Worm (Caenorhabditis elegans) whole organism, late embryonic: Measurements from ENCODE around the gene F54D5.5.

ENCODE experiments used
- C08G9.2 ChIP-seq: sonication (generic microtip); optimal IDR thresholded peaks from 2 replicates; lab custom pipeline; 2016; ENCODE audit warnings: mild to moderate bottlenecking, missing genetic modification characterization, moderate library complexity, missing compliant biosample characterization
- C38D4.7 ChIP-seq: fragments of 200-800 bp; sonication (Bioruptor generic); optimal IDR thresholded peaks from 2 replicates; lab custom pipeline; 2018; ENCODE audit warnings: mild to moderate bottlenecking, missing genetic modification characterization, moderate library complexity, missing compliant biosample characterization
- K02D7.2 ChIP-seq: sonication (generic microtip); optimal IDR thresholded peaks from 2 replicates; lab custom pipeline; 2017; ENCODE audit warnings: mild to moderate bottlenecking, missing genetic modification characterization, missing compliant biosample characterization
- Y22D7AL.16 ChIP-seq: sonication (generic microtip); optimal IDR thresholded peaks from 2 replicates; lab custom pipeline; 2016; ENCODE audit warnings: missing genetic modification characterization, missing compliant biosample characterization
- ama-1 ChIP-seq: fragments of 150-350 bp; optimal IDR thresholded peaks from 2 replicates; lab custom pipeline; 2014
- ceh-19 ChIP-seq: fragments of 200-800 bp; sonication (Bioruptor generic); optimal IDR thresholded peaks from 2 replicates; lab custom pipeline; 2018; ENCODE audit warnings: mild to moderate bottlenecking, missing genetic modification characterization, missing compliant biosample characterization
- ceh-2 ChIP-seq: sonication (generic microtip); optimal IDR thresholded peaks from 2 replicates; lab custom pipeline; 2016; ENCODE audit warnings: missing genotype, missing genetic modification characterization, missing compliant biosample characterization
- ceh-24 ChIP-seq: sonication (generic microtip); optimal IDR thresholded peaks from 2 replicates; lab custom pipeline; 2016; ENCODE audit warnings: mild to moderate bottlenecking, missing genetic modification characterization, missing compliant biosample characterization
- ceh-30 ChIP-seq: fragments of 150-350 bp; optimal IDR thresholded peaks from 2 replicates; lab custom pipeline; 2014; ENCODE audit warnings: missing biosample characterization, missing genetic modification characterization
- ceh-31 ChIP-seq: sonication (generic microtip); optimal IDR thresholded peaks from 2 replicates; lab custom pipeline; 2016; ENCODE audit warnings: missing genetic modification characterization, missing compliant biosample characterization
- ceh-34 ChIP-seq: sonication (generic microtip); optimal IDR thresholded peaks from 2 replicates; lab custom pipeline; 2016; ENCODE audit warnings: mild to moderate bottlenecking, missing genetic modification characterization, missing compliant biosample characterization
- ceh-6 ChIP-seq: fragments of 200-800 bp; sonication (Bioruptor generic); optimal IDR thresholded peaks from 2 replicates; lab custom pipeline; 2018; ENCODE audit warnings: mild to moderate bottlenecking, missing genetic modification characterization, missing compliant biosample characterization
- che-1 ChIP-seq: sonication (generic microtip); optimal IDR thresholded peaks from 2 replicates; lab custom pipeline; 2016; ENCODE audit warnings: mild to moderate bottlenecking, missing genetic modification characterization, missing compliant biosample characterization
- dve-1 ChIP-seq: sonication (generic microtip); optimal IDR thresholded peaks from 2 replicates; lab custom pipeline; 2017; ENCODE audit warnings: antibody characterized with exemption, mild to moderate bottlenecking, missing genetic modification characterization, missing compliant biosample characterization
- elt-2 ChIP-seq: sonication (generic microtip); optimal IDR thresholded peaks from 2 replicates; lab custom pipeline; 2016; ENCODE audit warnings: missing genetic modification reagents, missing genetic modification characterization, missing compliant biosample characterization
- elt-4 ChIP-seq: sonication (generic microtip); optimal IDR thresholded peaks from 2 replicates; lab custom pipeline; 2016; ENCODE audit warnings: missing genetic modification characterization, missing compliant biosample characterization
- ets-4 ChIP-seq: sonication (generic microtip); optimal IDR thresholded peaks from 2 replicates; lab custom pipeline; 2016; ENCODE audit warnings: missing genetic modification characterization, missing compliant biosample characterization
- fax-1 ChIP-seq: sonication (generic microtip); optimal IDR thresholded peaks from 2 replicates; lab custom pipeline; 2016; ENCODE audit warnings: missing genotype, missing genetic modification characterization, missing compliant biosample characterization
- fkh-10 ChIP-seq: fragments of 150-350 bp; optimal IDR thresholded peaks from 2 replicates; lab custom pipeline; 2014; ENCODE audit warnings: missing biosample characterization, missing genetic modification reagents, missing genetic modification characterization
- gmeb-2 ChIP-seq: sonication (generic microtip); optimal IDR thresholded peaks from 2 replicates; lab custom pipeline; 2016; ENCODE audit warnings: missing genetic modification characterization, inconsistent platforms, missing compliant biosample characterization
- hlh-13 ChIP-seq: fragments of 200-800 bp; sonication (Bioruptor generic); optimal IDR thresholded peaks from 2 replicates; lab custom pipeline; 2018; ENCODE audit warnings: mild to moderate bottlenecking, missing genetic modification characterization, missing compliant biosample characterization
- hlh-30 ChIP-seq: sonication (generic microtip); optimal IDR thresholded peaks from 2 replicates; lab custom pipeline; 2017; ENCODE audit warnings: antibody characterized with exemption, missing genetic modification characterization, missing compliant biosample characterization; ENCODE audit not compliant: insufficient read depth
- hlh-8 ChIP-seq: sonication (generic microtip); optimal IDR thresholded peaks from 2 replicates; lab custom pipeline; 2016; ENCODE audit warnings: missing genotype, missing genetic modification characterization, missing compliant biosample characterization
- lim-6 ChIP-seq: sonication (generic microtip); optimal IDR thresholded peaks from 2 replicates; lab custom pipeline; 2016; ENCODE audit warnings: missing genetic modification characterization, missing compliant biosample characterization
- mec-3 ChIP-seq: sonication (generic microtip); optimal IDR thresholded peaks from 2 replicates; lab custom pipeline; 2016; ENCODE audit warnings: borderline replicate concordance, missing genetic modification characterization, missing compliant biosample characterization
- nhr-11 ChIP-seq: fragments of 150-350 bp; optimal IDR thresholded peaks from 2 replicates; lab custom pipeline; 2014; ENCODE audit warnings: missing biosample characterization, missing genetic modification characterization
- nhr-232 ChIP-seq: sonication (generic microtip); optimal IDR thresholded peaks from 2 replicates; lab custom pipeline; 2016; ENCODE audit warnings: missing genetic modification characterization, missing compliant biosample characterization
- npax-4 ChIP-seq: sonication (generic microtip); optimal IDR thresholded peaks from 2 replicates; lab custom pipeline; 2016; ENCODE audit warnings: missing genetic modification characterization, missing compliant biosample characterization
- pat-9 ChIP-seq: fragments of 200-800 bp; sonication (Bioruptor generic); optimal IDR thresholded peaks from 2 replicates; lab custom pipeline; 2018; ENCODE audit warnings: mild to moderate bottlenecking, missing genetic modification characterization, moderate library complexity, missing compliant biosample characterization
- pha-4 ChIP-seq: fragments of 150-350 bp; optimal IDR thresholded peaks from 2 replicates; lab custom pipeline; 2018; ENCODE audit warnings: missing biosample characterization, missing genetic modification reagents, missing genetic modification characterization
- ref-2 ChIP-seq: sonication (generic microtip); optimal IDR thresholded peaks from 2 replicates; lab custom pipeline; 2016; ENCODE audit warnings: missing genetic modification characterization, missing compliant biosample characterization
- sox-2 ChIP-seq: fragments of 200-800 bp; sonication (Bioruptor generic); IDR thresholded peaks from 2 replicates; pipeline ENCODE4 v1.3.6; 2022; ENCODE audit warnings: missing genetic modification reagents, missing genetic modification characterization, missing compliant biosample characterization
- tbx-2 ChIP-seq: sonication (generic microtip); optimal IDR thresholded peaks from 2 replicates; lab custom pipeline; 2016; ENCODE audit warnings: missing genetic modification characterization, missing compliant biosample characterization
- tbx-7 ChIP-seq: sonication (generic microtip); optimal IDR thresholded peaks from 2 replicates; lab custom pipeline; 2016; ENCODE audit warnings: missing genotype, missing genetic modification characterization, missing compliant biosample characterization
- unc-42 ChIP-seq: sonication (generic microtip); optimal IDR thresholded peaks from 2 replicates; lab custom pipeline; 2016; ENCODE audit warnings: missing genotype, missing genetic modification characterization, missing compliant biosample characterization
- unc-55 ChIP-seq: sonication (generic microtip); optimal IDR thresholded peaks from 2 replicates; lab custom pipeline; 2017; ENCODE audit warnings: missing biosample characterization, missing genetic modification reagents, missing genetic modification characterization
- ztf-16 ChIP-seq: sonication (generic microtip); optimal IDR thresholded peaks from 2 replicates; lab custom pipeline; 2017; ENCODE audit warnings: missing genetic modification characterization, missing compliant biosample characterization

Gene F54D5.5

ce11 chrII:11591558-11591957 lies 24.7 kb upstream of the F54D5.5 start:
- TF ChIP-seq C38D4.7 (no peak), nhr-232 (tag; lab: Kevin White, UChicago) (no peak), elt-2 (tag; lab: Kevin White, UChicago) (no peak), unc-42 (tag; lab: Kevin White, UChicago) (no peak), mec-3 (tag; lab: Kevin White, UChicago) (no peak), dve-1 (tag; lab: Kevin White, UChicago) (no peak), ama-1 (no peak), ets-4 (no peak), npax-4 (tag; lab: Kevin White, UChicago) (no peak)
- TF ChIP-seq, all 69 proteins: peak for 0

- no peak for TF ChIP-seq C38D4.7
- TF ChIP-seq ceh-6 (GFP tag; lab: Kevin White, UChicago): no peak
- TF ChIP-seq dve-1 (tag; lab: Kevin White, UChicago): no peak
- no peak for TF ChIP-seq che-1 (tag; lab: Kevin White, UChicago)
- no peak for TF ChIP-seq tbx-7 (tag; lab: Kevin White, UChicago)
- no peak for TF ChIP-seq ref-2 (tag; lab: Kevin White, UChicago)
- TF ChIP-seq nhr-232 (tag; lab: Kevin White, UChicago): no peak
- TF ChIP-seq gmeb-2: no peak
Observed at ce11 chrII:11588304-11588703, 21.5 kb upstream of the F54D5.5 start.

- TF ChIP-seq Y22D7AL.16: no peak
- no peak for TF ChIP-seq sox-2 (GFP tag; lab: Robert Waterston, UW)
- no peak for TF ChIP-seq mec-3 (tag; lab: Kevin White, UChicago)
- TF ChIP-seq, all 69 proteins: peak for 0
Observed at ce11 chrII:11582698-11583097, 15.9 kb upstream of the F54D5.5 start, which contains the start of gene ints-7. TSS of gene ints-7 (plus strand) at chrII:11582849.

- TF ChIP-seq nhr-11 (tag; lab: Kevin White, UChicago) (no peak), ets-4 (no peak), unc-42 (tag; lab: Kevin White, UChicago) (peak; percentile 4), dve-1 (tag; lab: Kevin White, UChicago) (no peak), C08G9.2 (peak; percentile 20), ceh-30 (tag; lab: Kevin White, UChicago) (no peak), Y22D7AL.16 (no peak), pat-9 (tag; lab: Kevin White, UChicago) (no peak), C38D4.7 (no peak), elt-4 (no peak), fkh-10 (GFP tag; lab: Kevin White, UChicago) (no peak), ceh-31 (tag; lab: Kevin White, UChicago) (peak; percentile 39), ceh-34 (tag; lab: Kevin White, UChicago) (no peak), ceh-2 (tag; lab: Kevin White, UChicago) (peak; percentile 14)
Observed at ce11 chrII:11578327-11578726, 11.5 kb upstream of the F54D5.5 start, which contains the start of gene smc-6. TSS of gene smc-6 (plus strand) at chrII:11578716.

ce11 chrII:11577861-11578260 lies 11.0 kb upstream of the F54D5.5 start:
- no peak for TF ChIP-seq C08G9.2
- TF ChIP-seq ceh-24 (tag; lab: Kevin White, UChicago): no peak
- TF ChIP-seq nhr-232 (tag; lab: Kevin White, UChicago): no peak
- no peak for TF ChIP-seq tbx-7 (tag; lab: Kevin White, UChicago)
- TF ChIP-seq lim-6 (tag; lab: Kevin White, UChicago): no peak
- TF ChIP-seq pha-4 (tag; lab: Kevin White, UChicago): no peak
- TF ChIP-seq che-1 (tag; lab: Kevin White, UChicago): no peak
- TF ChIP-seq hlh-8 (tag; lab: Kevin White, UChicago): no peak
- TF ChIP-seq ceh-19 (GFP tag; lab: Kevin White, UChicago): no peak
- no peak for TF ChIP-seq hlh-13 (GFP tag; lab: Kevin White, UChicago)
- TF ChIP-seq unc-55 (GFP tag; lab: Kevin White, UChicago): no peak
- TF ChIP-seq fax-1: no peak
- no peak for TF ChIP-seq ztf-16 (tag; lab: Kevin White, UChicago)
- TF ChIP-seq hlh-30 (tag; lab: Kevin White, UChicago): no peak
- TF ChIP-seq tbx-2 (tag; lab: Kevin White, UChicago): no peak
- no peak for TF ChIP-seq K02D7.2 (tag; lab: Kevin White, UChicago)
- TF ChIP-seq ceh-6 (GFP tag; lab: Kevin White, UChicago): no peak
